Worm (Caenorhabditis elegans) whole organism, midembryonic: ENCODE data around the gene dsb-3.

Experiments
- T22C8.4 ChIP-seq: fragments of 200-800 bp; sonication (Bioruptor generic); IDR thresholded peaks from 2 replicates; pipeline ENCODE4 v1.3.6; 2022; ENCODE audit warnings: missing genetic modification characterization, missing compliant biosample characterization
- cog-1 ChIP-seq: sonication (generic microtip); optimal IDR thresholded peaks from 2 replicates; lab custom pipeline; 2016; ENCODE audit warnings: missing genetic modification characterization, missing compliant biosample characterization
- flt-1 ChIP-seq: fragments of 200-800 bp; sonication (Bioruptor generic); IDR thresholded peaks from 2 replicates; pipeline ENCODE4 v1.3.6; 2022; ENCODE audit warnings: missing genetic modification characterization, missing compliant biosample characterization
- klf-2 ChIP-seq: fragments of 200-800 bp; sonication (Bioruptor generic); conservative IDR thresholded peaks from 2 replicates; pipeline ENCODE4 v1.3.6; 2022; ENCODE audit warnings: missing genetic modification reagents, missing genetic modification characterization, missing compliant biosample characterization
- med-1 ChIP-seq: sonication (generic microtip); optimal IDR thresholded peaks from 2 replicates; lab custom pipeline; 2017; ENCODE audit warnings: missing genetic modification characterization, mild to moderate bottlenecking, missing compliant biosample characterization, antibody characterized with exemption, missing genetic modification reagents; ENCODE audit not compliant: insufficient read depth
- ref-1 ChIP-seq: fragments of 200-800 bp; sonication (Bioruptor generic); conservative IDR thresholded peaks from 2 replicates; pipeline ENCODE4 v1.3.6; 2022; ENCODE audit warnings: missing genetic modification reagents, missing genetic modification characterization, missing compliant biosample characterization
- tab-1 ChIP-seq: fragments of 200-800 bp; sonication (Bioruptor generic); IDR thresholded peaks from 2 replicates; pipeline ENCODE4 v1.3.6; 2022; ENCODE audit warnings: missing genetic modification characterization, missing compliant biosample characterization
- ztf-23 ChIP-seq: fragments of 200-800 bp; sonication (Bioruptor generic); IDR thresholded peaks from 2 replicates; pipeline ENCODE4 v1.3.6; 2022; ENCODE audit warnings: missing genetic modification reagents, missing genetic modification characterization, missing compliant biosample characterization
- ztf-29 ChIP-seq: fragments of 200-800 bp; sonication (Bioruptor generic); IDR thresholded peaks from 2 replicates; pipeline ENCODE4 v1.3.6; 2022; ENCODE audit warnings: missing genetic modification reagents, missing genetic modification characterization, missing compliant biosample characterization

ce11 chrIV:7747838-7748237 is 11.6 kb downstream of the dsb-3 start, which contains the start of gene klo-1:
- no peak for TF ChIP-seq klf-2 (GFP tag; lab: Robert Waterston, UW)
- no peak for TF ChIP-seq flt-1 (GFP tag; lab: Robert Waterston, UW)
- TF ChIP-seq ref-1 (GFP tag; lab: Robert Waterston, UW) = no peak
- no peak for TF ChIP-seq T22C8.4
- TF ChIP-seq cog-1 (tag; lab: Kevin White, UChicago) = no peak
- no peak for TF ChIP-seq tab-1 (GFP tag; lab: Robert Waterston, UW)
- no peak for TF ChIP-seq med-1 (GFP tag; lab: Kevin White, UChicago)
- no peak for TF ChIP-seq ztf-29
- no peak for TF ChIP-seq ztf-23 (GFP tag; lab: Robert Waterston, UW)
